Worm (Caenorhabditis elegans): Measurements from ENCODE around the gene Y47D3A.32.
"Not testable (repeated sequence)": the region's sequence is repeated elsewhere in the genome, so short reads cannot be mapped to it uniquely, and the experiment has no call there.

ce11 chrIII:11224006-11224405 is 28.2 kb upstream of the Y47D3A.32 start, which contains the start of gene Y47D3A.13:
- not testable (repeated sequence) for TF ChIP-seq somi-1 (GFP tag; optimal IDR thresholded peaks at IDR 0.05); efl-1 (GFP tag; optimal IDR thresholded peaks at IDR 0.05); ztf-22 (GFP tag; optimal IDR thresholded peaks at IDR 0.05); hlh-26 (GFP tag; conservative IDR thresholded peaks at IDR 0.05); sea-2 (GFP tag; IDR thresholded peaks at IDR 0.05); die-1 (tag; optimal IDR thresholded peaks at IDR 0.05)

Data from whole organism, young adult.